Worm (Caenorhabditis elegans) whole organism, L3 larva: ENCODE data around the gene H10E21.4.

Experiments used
- R02D3.7 ChIP-seq: fragments of 150-350 bp; optimal IDR thresholded peaks from 2 replicates; lab custom pipeline; 2014; ENCODE audit warnings: missing biosample characterization, missing genetic modification characterization
- ama-1 ChIP-seq: fragments of 150-350 bp; optimal IDR thresholded peaks from 2 replicates; lab custom pipeline; 2018
- elt-1 ChIP-seq: fragments of 150-350 bp; optimal IDR thresholded peaks from 2 replicates; lab custom pipeline; 2014; ENCODE audit warnings: missing biosample characterization, missing genetic modification characterization
- nhr-11 ChIP-seq: fragments of 150-350 bp; optimal IDR thresholded peaks from 2 replicates; lab custom pipeline; 2014; ENCODE audit warnings: missing biosample characterization, missing genetic modification characterization
- snpc-4 ChIP-seq: fragments of 150-350 bp; optimal IDR thresholded peaks from 2 replicates; lab custom pipeline; 2014; ENCODE audit warnings: missing biosample characterization, missing genetic modification characterization

DNA sequence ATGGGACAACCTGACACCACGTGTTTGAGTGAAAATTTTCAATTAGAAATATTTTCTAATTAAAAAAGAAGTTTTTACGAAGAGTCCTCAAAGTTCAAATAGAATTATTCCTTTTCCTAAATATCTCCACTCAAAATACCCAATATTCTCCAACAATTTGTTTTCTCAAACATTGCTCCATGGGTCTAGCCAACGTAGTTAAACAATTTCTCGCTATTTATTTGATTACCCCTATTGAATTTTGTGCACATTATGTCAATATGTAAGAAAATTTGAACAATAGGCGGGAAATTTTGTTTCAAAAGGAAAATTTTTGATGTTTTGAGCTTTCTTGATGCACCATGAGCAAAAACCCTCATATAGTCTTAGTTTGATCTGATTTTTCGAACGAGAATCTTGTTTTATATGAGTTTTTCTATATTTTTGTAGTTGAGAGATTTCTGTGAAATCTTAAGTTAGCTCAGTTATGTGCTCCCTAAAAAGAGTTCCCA is 43.0 kb upstream of the H10E21.4 start:
- TF ChIP-seq ama-1 (lab: Kevin White, UChicago) (peak; percentile 41), elt-1 (tag; lab: Kevin White, UChicago) (no peak), nhr-11 (tag; lab: Kevin White, UChicago) (no peak), snpc-4 (tag; lab: Kevin White, UChicago) (no peak), R02D3.7 (tag; lab: Kevin White, UChicago) (no peak)
